Fruit fly (Drosophila melanogaster) whole organism, embryonic: ENCODE measurements around the gene CG4270.

Experiments used
- Abd-B ChIP-seq: fragments of 200-800 bp; sonication (Bioruptor generic); optimal IDR thresholded peaks from 2 replicates; lab custom pipeline; 2018; ENCODE audit warnings: missing biosample characterization, mild to moderate bottlenecking, missing genetic modification characterization, moderate library complexity
- Adf1 ChIP-seq: fragments of 200-800 bp; sonication (Bioruptor generic); IDR thresholded peaks from 2 replicates; pipeline ENCODE4 v1.3.6; 2022; ENCODE audit warnings: missing biosample characterization, missing genetic modification characterization
- Bteb2 ChIP-seq: fragments of 200-800 bp; sonication (Bioruptor generic); optimal IDR thresholded peaks from 2 replicates; lab custom pipeline; 2016; ENCODE audit warnings: missing biosample characterization, missing genetic modification characterization
- C15 ChIP-seq: fragments of 200-800 bp; sonication (Bioruptor generic); IDR thresholded peaks from 3 replicates; pipeline ENCODE4 v1.3.6; 2022; ENCODE audit warnings: missing biosample characterization, missing genetic modification characterization
- CG10959 ChIP-seq: fragments of 200-800 bp; sonication (Bioruptor generic); IDR thresholded peaks from 2 replicates; pipeline ENCODE4 v1.3.6; 2022; ENCODE audit warnings: missing biosample characterization, missing genetic modification characterization
- CG11093 ChIP-seq: fragments of 200-800 bp; sonication (Bioruptor generic); IDR thresholded peaks from 3 replicates; pipeline ENCODE4 v1.3.6; 2022; ENCODE audit warnings: missing biosample characterization, missing genetic modification characterization
- CG11695 ChIP-seq: fragments of 200-800 bp; sonication (Bioruptor generic); IDR thresholded peaks from 3 replicates; pipeline ENCODE4 v1.3.6; 2022; ENCODE audit warnings: missing biosample characterization, missing genetic modification characterization
- CG12071 ChIP-seq: fragments of 200-800 bp; sonication (Bioruptor generic); optimal IDR thresholded peaks from 3 replicates; lab custom pipeline; 2018; ENCODE audit warnings: missing biosample characterization, mild to moderate bottlenecking, missing genetic modification characterization
- CG12769 ChIP-seq: fragments of 200-800 bp; sonication (Bioruptor generic); optimal IDR thresholded peaks from 2 replicates; lab custom pipeline; 2019; ENCODE audit warnings: missing biosample characterization, mild to moderate bottlenecking, missing genetic modification characterization, moderate library complexity
- CG30020 ChIP-seq: fragments of 200-800 bp; optimal IDR thresholded peaks from 2 replicates; lab custom pipeline; 2019; ENCODE audit warnings: missing biosample characterization, mild to moderate bottlenecking, missing genetic modification characterization, moderate library complexity
- CG30431 ChIP-seq: fragments of 200-800 bp; sonication (Bioruptor generic); optimal IDR thresholded peaks from 2 replicates; lab custom pipeline; 2017; ENCODE audit warnings: missing biosample characterization, missing genetic modification characterization
- CG5245 ChIP-seq: fragments of 200-800 bp; sonication (Bioruptor generic); optimal IDR thresholded peaks from 3 replicates; lab custom pipeline; 2016; ENCODE audit warnings: missing biosample characterization, missing genetic modification characterization
- CG6791 ChIP-seq: fragments of 200-800 bp; sonication (Bioruptor generic); IDR thresholded peaks from 3 replicates; pipeline ENCODE4 v1.3.6; 2022; ENCODE audit warnings: missing biosample characterization, missing genetic modification characterization; ENCODE audit not compliant: partially characterized antibody
- CG7839 ChIP-seq: fragments of 200-800 bp; sonication (Bioruptor generic); optimal IDR thresholded peaks from 3 replicates; lab custom pipeline; 2018; ENCODE audit warnings: missing biosample characterization, mild to moderate bottlenecking, missing genetic modification characterization, moderate library complexity
- CG8765 ChIP-seq: fragments of 200-800 bp; sonication (Bioruptor generic); IDR thresholded peaks from 2 replicates; pipeline ENCODE4 v1.3.6; 2022; ENCODE audit warnings: missing biosample characterization, missing genetic modification characterization
- Camta ChIP-seq: fragments of 200-800 bp; sonication (Bioruptor generic); optimal IDR thresholded peaks from 2 replicates; lab custom pipeline; 2016; ENCODE audit warnings: missing biosample characterization, missing genetic modification characterization
- Chrac-16 ChIP-seq: fragments of 200-800 bp; sonication (Bioruptor generic); optimal IDR thresholded peaks from 3 replicates; lab custom pipeline; 2016; ENCODE audit warnings: missing biosample characterization, missing genetic modification characterization
- Dfd ChIP-seq, 2 experiments: fragments of >200 bp; optimal IDR thresholded peaks; 2 replicates each; lab custom pipeline; 2017; ENCODE audit warnings: missing biosample characterization in 2 of 2, missing genetic modification characterization in 2 of 2
- Dp ChIP-seq: fragments of 200-800 bp; sonication (Bioruptor generic); optimal IDR thresholded peaks from 2 replicates; lab custom pipeline; 2018; ENCODE audit warnings: missing biosample characterization, mild to moderate bottlenecking, missing genetic modification characterization, moderate library complexity
- Ets65A ChIP-seq: fragments of 200-800 bp; sonication (Bioruptor generic); peaks from one replicate; lab custom pipeline; 2016; ENCODE audit warnings: missing biosample characterization, missing genetic modification characterization
- Hand ChIP-seq: fragments of 200-800 bp; sonication (Bioruptor generic); optimal IDR thresholded peaks from 2 replicates; lab custom pipeline; 2017; ENCODE audit warnings: mild to moderate bottlenecking, missing biosample characterization, missing genetic modification reagents, missing genetic modification characterization
- Hr78 ChIP-seq, 2 experiments: fragments of 200-800 bp in 1 of 2; fragments of >200 bp in 1 of 2; sonication (Bioruptor generic) in 1 of 2; optimal IDR thresholded peaks; 2 replicates each; lab custom pipeline; 2017 to 2019; ENCODE audit warnings: missing biosample characterization in 2 of 2, missing genetic modification characterization in 2 of 2, mild to moderate bottlenecking in 1 of 2, moderate library complexity in 1 of 2
- Lhr ChIP-seq: fragments of 200-800 bp; sonication (Bioruptor generic); optimal IDR thresholded peaks from 3 replicates; lab custom pipeline; 2017; ENCODE audit warnings: mild to moderate bottlenecking, missing biosample characterization, missing genetic modification reagents, missing genetic modification characterization
- MTF-1 ChIP-seq: fragments of 200-800 bp; sonication (Bioruptor generic); optimal IDR thresholded peaks from 2 replicates; lab custom pipeline; 2018; ENCODE audit warnings: missing biosample characterization, mild to moderate bottlenecking, missing genetic modification characterization, borderline replicate concordance
- Max ChIP-seq: fragments of 200-800 bp; sonication (Bioruptor generic); optimal IDR thresholded peaks from 2 replicates; lab custom pipeline; 2016; ENCODE audit warnings: missing biosample characterization, mild to moderate bottlenecking, missing genetic modification characterization
- Med ChIP-seq: fragments of 200-800 bp; sonication (Bioruptor generic); peaks from one replicate; lab custom pipeline; 2016; ENCODE audit warnings: missing biosample characterization, missing genetic modification characterization, mild to moderate bottlenecking, inconsistent platforms, moderate library complexity
- Neu2 ChIP-seq: fragments of 200-800 bp; sonication (Bioruptor generic); optimal IDR thresholded peaks from 3 replicates; lab custom pipeline; 2016; ENCODE audit warnings: missing biosample characterization, missing genetic modification characterization, borderline replicate concordance
- Oaz ChIP-seq: fragments of 200-800 bp; sonication (Bioruptor generic); IDR thresholded peaks from 2 replicates; pipeline ENCODE4 v1.3.6; 2022; ENCODE audit warnings: missing biosample characterization, missing genetic modification characterization
- Rx ChIP-seq: fragments of 200-800 bp; sonication (Bioruptor generic); IDR thresholded peaks from 2 replicates; pipeline ENCODE4 v1.3.6; 2022; ENCODE audit warnings: missing biosample characterization, missing genetic modification characterization
- Six4 ChIP-seq: fragments of 200-800 bp; sonication (Bioruptor generic); optimal IDR thresholded peaks from 2 replicates; lab custom pipeline; 2016; ENCODE audit warnings: missing biosample characterization, missing genetic modification characterization
- Sox100B ChIP-seq: fragments of 200-800 bp; sonication (Bioruptor generic); optimal IDR thresholded peaks from 3 replicates; lab custom pipeline; 2018; ENCODE audit warnings: missing biosample characterization, mild to moderate bottlenecking, missing genetic modification characterization
- Xbp1 ChIP-seq: fragments of 200-800 bp; sonication (Bioruptor generic); optimal IDR thresholded peaks from 3 replicates; lab custom pipeline; 2016; ENCODE audit warnings: missing biosample characterization, mild to moderate bottlenecking, missing genetic modification characterization
- ase ChIP-seq: fragments of 200-800 bp; sonication (Bioruptor generic); IDR thresholded peaks from 3 replicates; pipeline ENCODE4 v1.3.6; 2022; ENCODE audit warnings: missing biosample characterization, missing genetic modification characterization
- esg ChIP-seq: fragments of 200-800 bp; sonication (Bioruptor generic); conservative IDR thresholded peaks from 2 replicates; pipeline ENCODE4 v1.3.6; 2022; ENCODE audit warnings: missing biosample characterization, missing genetic modification characterization
- eve ChIP-seq, 2 experiments: fragments of >200 bp; optimal IDR thresholded peaks; 2 replicates each; lab custom pipeline; 2017; ENCODE audit warnings: missing biosample characterization in 2 of 2, missing genetic modification characterization in 2 of 2
- hb ChIP-seq: fragments of 200-800 bp; sonication (Bioruptor generic); IDR thresholded peaks from 3 replicates; pipeline ENCODE4 v1.3.6; 2022; ENCODE audit warnings: missing biosample characterization, missing genetic modification characterization; ENCODE audit not compliant: partially characterized antibody
- jumu ChIP-seq: fragments of 200-800 bp; sonication (Bioruptor generic); optimal IDR thresholded peaks from 3 replicates; lab custom pipeline; 2016; ENCODE audit warnings: missing biosample characterization, missing genetic modification characterization
- kay ChIP-seq: fragments of 200-800 bp; sonication (Bioruptor generic); optimal IDR thresholded peaks from 2 replicates; lab custom pipeline; 2016; ENCODE audit warnings: missing biosample characterization, missing genetic modification characterization
- lbe ChIP-seq: fragments of 200-800 bp; sonication (Bioruptor generic); optimal IDR thresholded peaks from 2 replicates; lab custom pipeline; 2016; ENCODE audit warnings: missing biosample characterization, mild to moderate bottlenecking, missing genetic modification characterization
- lmd ChIP-seq: fragments of 200-800 bp; sonication (Bioruptor generic); IDR thresholded peaks from 2 replicates; pipeline ENCODE4 v1.3.6; 2022; ENCODE audit warnings: missing biosample characterization, missing genetic modification characterization
- mld ChIP-seq: fragments of 200-800 bp; sonication (Bioruptor generic); IDR thresholded peaks from 3 replicates; pipeline ENCODE4 v1.3.6; 2022; ENCODE audit warnings: missing biosample characterization, missing genetic modification characterization; ENCODE audit not compliant: partially characterized antibody
- pnt ChIP-seq: fragments of 200-800 bp; sonication (Bioruptor generic); optimal IDR thresholded peaks from 3 replicates; lab custom pipeline; 2016; ENCODE audit warnings: missing biosample characterization, missing genetic modification characterization
- sens-2 ChIP-seq: fragments of 200-800 bp; sonication (Bioruptor generic); IDR thresholded peaks from 2 replicates; pipeline ENCODE4 v1.3.6; 2022; ENCODE audit warnings: missing biosample characterization, missing genetic modification characterization
- shn ChIP-seq: fragments of 200-800 bp; sonication (Bioruptor generic); optimal IDR thresholded peaks from 3 replicates; lab custom pipeline; 2016; ENCODE audit warnings: missing biosample characterization, missing genetic modification characterization
- slbo ChIP-seq: fragments of 200-800 bp; sonication (Bioruptor generic); IDR thresholded peaks from 2 replicates; pipeline ENCODE4 v1.3.6; 2022; ENCODE audit warnings: missing biosample characterization, missing genetic modification characterization
- slp2 ChIP-seq: fragments of 200-800 bp; sonication (Bioruptor generic); optimal IDR thresholded peaks from 2 replicates; lab custom pipeline; 2016; ENCODE audit warnings: missing biosample characterization, missing genetic modification characterization
- stwl ChIP-seq: fragments of 200-800 bp; sonication (Bioruptor generic); optimal IDR thresholded peaks from 3 replicates; lab custom pipeline; 2018; ENCODE audit warnings: missing biosample characterization, mild to moderate bottlenecking, missing genetic modification characterization, moderate library complexity
- tio ChIP-seq: fragments of 200-800 bp; sonication (Bioruptor generic); optimal IDR thresholded peaks from 2 replicates; lab custom pipeline; 2017; ENCODE audit warnings: missing biosample characterization, missing genetic modification characterization, inconsistent platforms
- twi ChIP-seq: fragments of 200-800 bp; optimal IDR thresholded peaks from 2 replicates; lab custom pipeline; 2019; ENCODE audit warnings: missing biosample characterization, mild to moderate bottlenecking, missing genetic modification characterization, moderate library complexity
- usp ChIP-seq: fragments of >200 bp; optimal IDR thresholded peaks from 2 replicates; lab custom pipeline; 2017; ENCODE audit warnings: missing biosample characterization, missing genetic modification characterization
- zen ChIP-seq: fragments of 200-800 bp; sonication (Bioruptor generic); optimal IDR thresholded peaks from 3 replicates; lab custom pipeline; 2018; ENCODE audit warnings: missing biosample characterization, mild to moderate bottlenecking, missing genetic modification characterization, moderate library complexity

CG4270 gene

dm6 chr2L:2221649-2222150 is 41.5 kb upstream of the CG4270 start (continued):
- TF ChIP-seq Med (GFP tag; lab: Kevin White, UChicago) (peak; percentile 99), CG7839 (tag; lab: Kevin White, UChicago) (peak; percentile 98), C15 (GFP tag; lab: Robert Waterston, UW) (peak; percentile 96), Sox100B (peak; percentile 95), Hand (peak; percentile 98), CG8765 (peak; percentile 90), slp2 (GFP tag; lab: Kevin White, UChicago) (peak; percentile 90), jumu (GFP tag; lab: Kevin White, UChicago) (peak; percentile 95), CG6791 (no peak), CG12769 (tag; lab: Kevin White, UChicago) (peak; percentile 99), CG11093 (peak; percentile 96), tio (peak; percentile 97), Chrac-16 (GFP tag; lab: Kevin White, UChicago) (peak; percentile 97), mld (no peak), CG5245 (GFP tag; lab: Kevin White, UChicago) (peak; percentile 92), hb (no peak), Abd-B (GFP tag; lab: Kevin White, UChicago) (peak; percentile 92), CG12071 (GFP tag; lab: Kevin White, UChicago) (peak; percentile 95), lmd (GFP tag; lab: Robert Waterston, UW) (peak; percentile 98), CG30020 (tag; lab: Kevin White, UChicago) (peak; percentile 76), kay (GFP tag; lab: Kevin White, UChicago) (peak; percentile 96), Rx (GFP tag; lab: Robert Waterston, UW) (peak; percentile 96), Neu2 (peak; percentile 34), Camta (GFP tag; lab: Kevin White, UChicago) (peak; percentile 93), twi (peak; percentile 92), Xbp1 (GFP tag; lab: Kevin White, UChicago) (peak; percentile 95), Six4 (GFP tag; lab: Kevin White, UChicago) (peak; percentile 92), lbe (GFP tag; lab: Kevin White, UChicago) (peak; percentile 97), Dfd (GFP tag; optimal IDR thresholded peaks at IDR 0.05; lab: Kevin White, UChicago) (no peak), usp (GFP tag; lab: Kevin White, UChicago) (no peak), eve (GFP tag; optimal IDR thresholded peaks at IDR 0.05; lab: Kevin White, UChicago) (peak in 1 of 2 experiments; percentile 4), esg (GFP tag; lab: Robert Waterston, UW) (peak; percentile 97), Bteb2 (GFP tag; lab: Kevin White, UChicago) (peak; percentile 96), Lhr (GFP tag; lab: Kevin White, UChicago) (peak; percentile 84), Oaz (GFP tag; lab: Robert Waterston, UW) (peak; percentile 96), CG11695 (peak; percentile 98), sens-2 (GFP tag; lab: Robert Waterston, UW) (peak; percentile 96), MTF-1 (peak; percentile 92), Max (peak; percentile 89), stwl (tag; lab: Kevin White, UChicago) (peak; percentile 16), slbo (GFP tag; lab: Robert Waterston, UW) (peak; percentile 99), pnt (GFP tag; lab: Kevin White, UChicago) (peak; percentile 88), shn (GFP tag; lab: Kevin White, UChicago) (peak; percentile 94), Adf1 (GFP tag; lab: Robert Waterston, UW) (peak; percentile 87), CG30431 (peak; percentile 91), Ets65A (GFP tag; lab: Kevin White, UChicago) (peak; percentile 99), Dp (GFP tag; lab: Kevin White, UChicago) (peak; percentile 10), zen (tag; lab: Kevin White, UChicago) (peak; percentile 94), Hr78 (GFP tag; optimal IDR thresholded peaks at IDR 0.05; lab: Kevin White, UChicago) (peak in 1 of 2 experiments; percentile 62), CG10959 (peak; percentile 95), ase (peak; percentile 96)
